Fruit fly (Drosophila melanogaster) whole organism, embryonic: ENCODE measurements around the gene hiro.

ENCODE experiments used
- Antp ChIP-seq: fragments of 200-800 bp; sonication (Bioruptor generic); optimal IDR thresholded peaks from 3 replicates; lab custom pipeline; 2016; ENCODE audit warnings: missing biosample characterization, missing genetic modification characterization
- Asciz ChIP-seq: fragments of 200-800 bp; sonication (Bioruptor generic); optimal IDR thresholded peaks from 2 replicates; lab custom pipeline; 2017; ENCODE audit warnings: missing biosample characterization, mild to moderate bottlenecking, missing genetic modification characterization, missing genetic modification reagents
- Bdp1 ChIP-seq: fragments of 200-800 bp; sonication (Bioruptor generic); optimal IDR thresholded peaks from 3 replicates; lab custom pipeline; 2016; ENCODE audit warnings: missing biosample characterization, missing genetic modification characterization
- Bgb ChIP-seq: fragments of 200-800 bp; sonication (Bioruptor generic); IDR thresholded peaks from 2 replicates; pipeline ENCODE4 v1.3.6; 2022; ENCODE audit warnings: missing biosample characterization, missing genetic modification characterization; ENCODE audit not compliant: partially characterized antibody
- CG10274 ChIP-seq: fragments of 200-800 bp; sonication (Bioruptor generic); optimal IDR thresholded peaks from 3 replicates; lab custom pipeline; 2017; ENCODE audit warnings: missing biosample characterization, mild to moderate bottlenecking, missing genetic modification characterization
- CG10959 ChIP-seq: fragments of 200-800 bp; sonication (Bioruptor generic); IDR thresholded peaks from 2 replicates; pipeline ENCODE4 v1.3.6; 2022; ENCODE audit warnings: missing biosample characterization, missing genetic modification characterization
- CG11723 ChIP-seq: fragments of 200-800 bp; sonication (Bioruptor generic); optimal IDR thresholded peaks from 2 replicates; lab custom pipeline; 2017; ENCODE audit warnings: missing biosample characterization, mild to moderate bottlenecking, missing genetic modification characterization
- CG13894 ChIP-seq: fragments of 200-800 bp; sonication (Bioruptor generic); optimal IDR thresholded peaks from 3 replicates; lab custom pipeline; 2018; ENCODE audit warnings: missing biosample characterization, mild to moderate bottlenecking, missing genetic modification characterization, moderate library complexity
- CG18599 ChIP-seq: fragments of 200-800 bp; sonication (Bioruptor generic); optimal IDR thresholded peaks from 3 replicates; lab custom pipeline; 2017; ENCODE audit warnings: missing biosample characterization, missing genetic modification characterization, mild to moderate bottlenecking, moderate library complexity, missing genetic modification reagents
- CG2129 ChIP-seq: fragments of 200-800 bp; sonication (Bioruptor generic); IDR thresholded peaks from 2 replicates; pipeline ENCODE4 v1.3.6; 2022; ENCODE audit warnings: missing biosample characterization, missing genetic modification characterization; ENCODE audit not compliant: partially characterized antibody
- CG32532 ChIP-seq: fragments of 200-800 bp; sonication (Bioruptor generic); IDR thresholded peaks from 2 replicates; pipeline ENCODE4 v1.3.6; 2022; ENCODE audit warnings: missing biosample characterization, missing genetic modification characterization
- CG3281 ChIP-seq: fragments of 200-800 bp; sonication (Bioruptor generic); optimal IDR thresholded peaks from 3 replicates; lab custom pipeline; 2017; ENCODE audit warnings: missing biosample characterization, mild to moderate bottlenecking, missing genetic modification characterization
- CG4328 ChIP-seq: fragments of 200-800 bp; sonication (Bioruptor generic); optimal IDR thresholded peaks from 3 replicates; lab custom pipeline; 2017; ENCODE audit warnings: missing biosample characterization, missing genetic modification reagents, missing genetic modification characterization
- CG4404 ChIP-seq: fragments of 200-800 bp; sonication (Bioruptor generic); IDR thresholded peaks from 2 replicates; pipeline ENCODE4 v1.3.6; 2022; ENCODE audit warnings: missing biosample characterization, missing genetic modification characterization
- CG4424 ChIP-seq: fragments of 200-800 bp; sonication (Bioruptor generic); optimal IDR thresholded peaks from 3 replicates; lab custom pipeline; 2016; ENCODE audit warnings: missing biosample characterization, missing genetic modification characterization
- CG4707 ChIP-seq: fragments of 200-800 bp; sonication (Bioruptor generic); optimal IDR thresholded peaks from 2 replicates; lab custom pipeline; 2018; ENCODE audit warnings: missing biosample characterization, mild to moderate bottlenecking, missing genetic modification characterization, moderate library complexity
- CG6175 ChIP-seq: fragments of 200-800 bp; sonication (Bioruptor generic); IDR thresholded peaks from 3 replicates; pipeline ENCODE4 v1.3.6; 2022; ENCODE audit warnings: missing biosample characterization, missing genetic modification characterization
- CG7839 ChIP-seq: fragments of 200-800 bp; sonication (Bioruptor generic); optimal IDR thresholded peaks from 3 replicates; lab custom pipeline; 2018; ENCODE audit warnings: missing biosample characterization, mild to moderate bottlenecking, missing genetic modification characterization, moderate library complexity
- CG8359 ChIP-seq: fragments of 200-800 bp; sonication (Bioruptor generic); optimal IDR thresholded peaks from 2 replicates; lab custom pipeline; 2017; ENCODE audit warnings: missing biosample characterization, mild to moderate bottlenecking, missing genetic modification characterization, borderline replicate concordance
- CG9797 ChIP-seq: fragments of 200-800 bp; sonication (Bioruptor generic); optimal IDR thresholded peaks from 3 replicates; lab custom pipeline; 2018; ENCODE audit warnings: missing biosample characterization, mild to moderate bottlenecking, missing genetic modification characterization
- D19A ChIP-seq: fragments of 200-800 bp; optimal IDR thresholded peaks from 3 replicates; lab custom pipeline; 2019; ENCODE audit warnings: missing biosample characterization, mild to moderate bottlenecking, missing genetic modification characterization, moderate library complexity
- Fer3 ChIP-seq: fragments of 200-800 bp; sonication (Bioruptor generic); optimal IDR thresholded peaks from 2 replicates; lab custom pipeline; 2018; ENCODE audit warnings: missing biosample characterization, mild to moderate bottlenecking, missing genetic modification characterization, moderate library complexity
- Hey ChIP-seq: fragments of 200-800 bp; sonication (Bioruptor generic); optimal IDR thresholded peaks from 3 replicates; lab custom pipeline; 2018; ENCODE audit warnings: missing biosample characterization, mild to moderate bottlenecking, missing genetic modification characterization
- HmgZ ChIP-seq: fragments of 200-800 bp; sonication (Bioruptor generic); optimal IDR thresholded peaks from 2 replicates; lab custom pipeline; 2018; ENCODE audit warnings: missing biosample characterization, mild to moderate bottlenecking, missing genetic modification characterization
- NfI ChIP-seq: fragments of 200-800 bp; sonication (Bioruptor generic); optimal IDR thresholded peaks from 3 replicates; lab custom pipeline; 2018; ENCODE audit warnings: missing biosample characterization, mild to moderate bottlenecking, missing genetic modification characterization, moderate library complexity
- Oli ChIP-seq: fragments of 200-800 bp; sonication (Bioruptor generic); optimal IDR thresholded peaks from 2 replicates; lab custom pipeline; 2018; ENCODE audit warnings: missing biosample characterization, mild to moderate bottlenecking, missing genetic modification characterization, moderate library complexity
- Rx ChIP-seq: fragments of 200-800 bp; sonication (Bioruptor generic); IDR thresholded peaks from 2 replicates; pipeline ENCODE4 v1.3.6; 2022; ENCODE audit warnings: missing biosample characterization, missing genetic modification characterization
- Sox100B ChIP-seq: fragments of 200-800 bp; sonication (Bioruptor generic); optimal IDR thresholded peaks from 3 replicates; lab custom pipeline; 2018; ENCODE audit warnings: missing biosample characterization, mild to moderate bottlenecking, missing genetic modification characterization
- Usf ChIP-seq: fragments of 200-800 bp; sonication (Bioruptor generic); optimal IDR thresholded peaks from 2 replicates; lab custom pipeline; 2017; ENCODE audit warnings: missing genotype, missing biosample characterization, missing genetic modification characterization
- Xbp1 ChIP-seq: fragments of 200-800 bp; sonication (Bioruptor generic); optimal IDR thresholded peaks from 3 replicates; lab custom pipeline; 2016; ENCODE audit warnings: missing biosample characterization, mild to moderate bottlenecking, missing genetic modification characterization
- abd-A ChIP-seq: fragments of 200-800 bp; sonication (Bioruptor generic); optimal IDR thresholded peaks from 3 replicates; lab custom pipeline; 2019; ENCODE audit warnings: missing biosample characterization, mild to moderate bottlenecking, missing genetic modification characterization, moderate library complexity
- bab2 ChIP-seq: fragments of 200-800 bp; sonication (Bioruptor generic); optimal IDR thresholded peaks from 2 replicates; lab custom pipeline; 2016; ENCODE audit warnings: missing biosample characterization, missing genetic modification characterization
- bigmax ChIP-seq: fragments of 200-800 bp; sonication (Bioruptor generic); optimal IDR thresholded peaks from 2 replicates; lab custom pipeline; 2018; ENCODE audit warnings: missing biosample characterization, mild to moderate bottlenecking, missing genetic modification characterization
- cas ChIP-seq: fragments of 200-800 bp; sonication (Bioruptor generic); IDR thresholded peaks from 2 replicates; pipeline ENCODE4 v1.3.6; 2022; ENCODE audit warnings: missing biosample characterization, missing genetic modification characterization
- dmrt11E ChIP-seq: fragments of 200-800 bp; sonication (Bioruptor generic); optimal IDR thresholded peaks from 3 replicates; lab custom pipeline; 2018; ENCODE audit warnings: missing biosample characterization, mild to moderate bottlenecking, missing genetic modification characterization, moderate library complexity
- gcm ChIP-seq: fragments of 200-800 bp; sonication (Bioruptor generic); optimal IDR thresholded peaks from 2 replicates; lab custom pipeline; 2019; ENCODE audit warnings: missing biosample characterization, mild to moderate bottlenecking, missing genetic modification characterization, moderate library complexity
- gcm2 ChIP-seq: fragments of 200-800 bp; sonication (Bioruptor generic); optimal IDR thresholded peaks from 2 replicates; lab custom pipeline; 2016; ENCODE audit warnings: missing biosample characterization, missing genetic modification characterization
- grn ChIP-seq: fragments of 200-800 bp; sonication (Bioruptor generic); optimal IDR thresholded peaks from 3 replicates; lab custom pipeline; 2017; ENCODE audit warnings: missing biosample characterization, missing genetic modification characterization
- gro ChIP-seq: fragments of 200-800 bp; sonication (Bioruptor generic); optimal IDR thresholded peaks from 2 replicates; lab custom pipeline; 2016; ENCODE audit warnings: missing biosample characterization, missing genetic modification characterization
- klu ChIP-seq: fragments of 200-800 bp; sonication (Bioruptor generic); IDR thresholded peaks from 2 replicates; pipeline ENCODE4 v1.3.6; 2022; ENCODE audit warnings: missing biosample characterization, missing genetic modification characterization
- nau ChIP-seq: fragments of 200-800 bp; sonication (Bioruptor generic); optimal IDR thresholded peaks from 3 replicates; lab custom pipeline; 2017; ENCODE audit warnings: missing biosample characterization, mild to moderate bottlenecking, missing genetic modification characterization, missing genetic modification reagents
- nmo ChIP-seq: fragments of 200-800 bp; sonication (Bioruptor generic); optimal IDR thresholded peaks from 2 replicates; lab custom pipeline; 2018; ENCODE audit warnings: missing biosample characterization, mild to moderate bottlenecking, missing genetic modification characterization, moderate library complexity
- org-1 ChIP-seq: fragments of 200-800 bp; sonication (Bioruptor generic); optimal IDR thresholded peaks from 2 replicates; lab custom pipeline; 2017; ENCODE audit warnings: missing biosample characterization, missing genetic modification characterization
- psq ChIP-seq: fragments of 200-800 bp; sonication (Bioruptor generic); optimal IDR thresholded peaks from 2 replicates; lab custom pipeline; 2017; ENCODE audit warnings: missing biosample characterization, missing genetic modification characterization
- sens ChIP-seq: fragments of 200-800 bp; sonication (Bioruptor generic); peaks from one replicate; lab custom pipeline; 2016; ENCODE audit warnings: missing biosample characterization, missing genetic modification characterization
- sima ChIP-seq: fragments of 200-800 bp; sonication (Bioruptor generic); optimal IDR thresholded peaks from 2 replicates; lab custom pipeline; 2016; ENCODE audit warnings: missing biosample characterization, missing genetic modification characterization
- sqz ChIP-seq: fragments of 200-800 bp; sonication (Bioruptor generic); optimal IDR thresholded peaks from 3 replicates; lab custom pipeline; 2018; ENCODE audit warnings: missing biosample characterization, mild to moderate bottlenecking, missing genetic modification characterization
- sug ChIP-seq: fragments of 200-800 bp; optimal IDR thresholded peaks from 2 replicates; lab custom pipeline; 2019; ENCODE audit warnings: missing biosample characterization, mild to moderate bottlenecking, missing genetic modification characterization, moderate library complexity
- zfh1 ChIP-seq: fragments of 200-800 bp; sonication (Bioruptor generic); IDR thresholded peaks from 3 replicates; pipeline ENCODE4 v1.3.6; 2022; ENCODE audit warnings: missing biosample characterization, missing genetic modification characterization

Gene hiro

DNA sequence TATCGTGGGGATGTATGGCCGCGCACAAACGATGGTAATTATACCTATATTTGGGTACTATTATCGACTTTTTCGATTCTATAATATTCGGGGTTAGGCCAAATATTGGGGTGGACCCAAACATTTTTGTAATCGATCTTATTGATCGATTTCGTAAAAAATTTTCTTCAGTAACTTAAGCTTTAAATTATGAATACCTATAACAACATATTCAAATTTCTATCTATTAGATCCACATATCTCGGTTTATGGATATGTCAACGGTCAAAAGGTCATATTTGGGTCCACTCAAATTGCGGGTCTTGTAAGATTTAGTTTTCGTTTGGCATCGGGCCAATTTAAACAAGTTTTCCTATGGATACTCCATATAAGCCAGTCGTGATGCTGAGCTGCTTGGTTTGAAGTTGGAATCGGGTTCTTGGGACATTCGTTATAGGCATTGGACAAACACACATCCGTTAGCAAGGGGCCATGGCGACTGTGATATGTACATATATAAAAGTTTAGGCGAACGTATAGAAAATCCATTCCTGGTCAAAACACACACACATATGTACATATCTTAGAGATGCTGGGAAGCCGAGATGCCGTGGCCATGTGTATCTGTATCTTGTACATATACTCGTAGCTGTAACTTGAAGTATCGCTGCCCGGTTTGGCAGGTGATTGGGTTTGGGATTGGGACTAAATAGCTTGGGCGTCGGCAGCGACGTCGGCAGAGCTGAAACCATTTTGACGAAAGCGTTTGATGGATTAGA lies 12.6 kb upstream of the hiro start (continued):
- peak; percentile 62 for TF ChIP-seq Oli (tag; lab: Kevin White, UChicago)
- no peak for TF ChIP-seq bigmax (GFP tag; lab: Kevin White, UChicago)
- TF ChIP-seq Sox100B: peak; percentile 63
- peak; percentile 37 for TF ChIP-seq CG4707
- TF ChIP-seq CG7839 (tag; lab: Kevin White, UChicago): peak; percentile 65
- peak; percentile 66 for TF ChIP-seq Fer3 (tag; lab: Kevin White, UChicago)
- no peak for TF ChIP-seq CG10274 (GFP tag; lab: Kevin White, UChicago)
- TF ChIP-seq sug (tag; lab: Kevin White, UChicago): peak; percentile 27
- no peak for TF ChIP-seq abd-A (tag; lab: Kevin White, UChicago)
- peak; percentile 71 for TF ChIP-seq HmgZ
- no peak for TF ChIP-seq CG9797 (GFP tag; lab: Kevin White, UChicago)
- TF ChIP-seq CG6175 (GFP tag; lab: Robert Waterston, UW): no peak
- TF ChIP-seq NfI (GFP tag; lab: Kevin White, UChicago): peak; percentile 60
- no peak for TF ChIP-seq CG10959 (GFP tag; lab: Robert Waterston, UW)
- no peak for TF ChIP-seq Antp (GFP tag; lab: Kevin White, UChicago)
- TF ChIP-seq Hey: no peak
- peak; percentile 28 for TF ChIP-seq CG4424 (GFP tag; lab: Kevin White, UChicago)
- TF ChIP-seq bab2 (GFP tag; lab: Kevin White, UChicago): peak; percentile 7
- TF ChIP-seq gcm2 (GFP tag; lab: Kevin White, UChicago): no peak
- TF ChIP-seq nmo (GFP tag; lab: Kevin White, UChicago): peak; percentile 49
- TF ChIP-seq CG4404 (GFP tag; lab: Robert Waterston, UW): no peak
- no peak for TF ChIP-seq Bdp1 (GFP tag; lab: Kevin White, UChicago)
- TF ChIP-seq Rx (GFP tag; lab: Robert Waterston, UW): no peak
- no peak for TF ChIP-seq Usf (GFP tag; lab: Kevin White, UChicago)
- TF ChIP-seq nau (GFP tag; lab: Kevin White, UChicago): peak; percentile 74
- TF ChIP-seq gro (GFP tag; lab: Kevin White, UChicago): peak; percentile 73
- TF ChIP-seq cas (GFP tag; lab: Robert Waterston, UW): no peak
- TF ChIP-seq klu (GFP tag; lab: Robert Waterston, UW): no peak
- TF ChIP-seq CG3281 (GFP tag; lab: Kevin White, UChicago): peak; percentile 76
- no peak for TF ChIP-seq CG2129 (GFP tag; lab: Robert Waterston, UW)
- no peak for TF ChIP-seq grn
- peak; percentile 47 for TF ChIP-seq org-1 (GFP tag; lab: Kevin White, UChicago)
- peak; percentile 75 for TF ChIP-seq CG18599
- TF ChIP-seq sens (GFP tag; lab: Kevin White, UChicago): peak; percentile 91
- peak; percentile 34 for TF ChIP-seq CG11723 (GFP tag; lab: Kevin White, UChicago)
- peak; percentile 69; the same call in 2 of the 3 replicates for TF ChIP-seq zfh1
- peak; percentile 62; the same call in 1 of the 2 replicates for TF ChIP-seq CG32532 (GFP tag; lab: Robert Waterston, UW)
- TF ChIP-seq CG8359: peak; percentile 28
- TF ChIP-seq D19A (tag; lab: Kevin White, UChicago): peak; percentile 58
- TF ChIP-seq CG13894 (tag; lab: Kevin White, UChicago): peak; percentile 100
- no peak for TF ChIP-seq psq (GFP tag; lab: Kevin White, UChicago)
- no peak for TF ChIP-seq Bgb
- TF ChIP-seq sima: no peak
- TF ChIP-seq Asciz (GFP tag; lab: Kevin White, UChicago): peak; percentile 59
- TF ChIP-seq CG4328 (GFP tag; lab: Kevin White, UChicago): peak; percentile 16
- peak; percentile 21 for TF ChIP-seq sqz
- peak; percentile 22 for TF ChIP-seq dmrt11E (tag; lab: Kevin White, UChicago)
- TF ChIP-seq Xbp1 (GFP tag; lab: Kevin White, UChicago): peak; percentile 60
- peak; percentile 63 for TF ChIP-seq gcm (GFP tag; lab: Kevin White, UChicago)
